Worm (Caenorhabditis elegans): ENCODE measurements around the gene fox-1.

The fox-1 gene

DNA sequence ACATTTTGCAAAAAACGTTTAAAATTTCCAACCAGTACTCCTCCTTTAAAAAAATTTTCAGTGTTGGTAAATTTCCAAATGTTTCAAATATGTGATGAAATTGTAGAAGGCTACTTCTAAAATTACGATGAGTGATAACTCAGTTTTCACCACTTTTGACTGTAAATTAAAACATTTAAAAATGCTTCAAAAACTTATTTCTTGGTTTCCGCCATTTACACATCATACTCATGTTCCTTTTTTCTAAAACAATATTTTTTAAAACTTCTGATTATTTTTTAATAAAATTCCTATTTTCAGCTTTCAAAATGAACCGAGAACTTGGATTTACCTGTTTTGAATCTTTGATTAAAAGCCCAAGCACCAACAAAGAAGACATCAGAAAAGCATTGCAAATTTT, 56.0 kb downstream of the fox-1 start, which contains the start of gene C43H6.4:
C43H6.4 (plus strand) TSS at position 301 of the 400 bp plus-strand sequence.
- TF ChIP-seq tbx-11 (GFP tag; IDR thresholded peaks at IDR 0.05) (no peak), tbx-37 (GFP tag; conservative IDR thresholded peaks at IDR 0.05) (no peak), ceh-13 (GFP tag; optimal IDR thresholded peaks at IDR 0.05) (no peak), aly-1 (tag; optimal IDR thresholded peaks at IDR 0.05) (no peak), hmbx-1 (tag; optimal IDR thresholded peaks at IDR 0.05) (no peak), ceh-36 (tag; optimal IDR thresholded peaks at IDR 0.05) (no peak), ets-7 (tag; optimal IDR thresholded peaks at IDR 0.05) (no peak), F13C5.2 (tag; optimal IDR thresholded peaks at IDR 0.05) (no peak)

DNA sequence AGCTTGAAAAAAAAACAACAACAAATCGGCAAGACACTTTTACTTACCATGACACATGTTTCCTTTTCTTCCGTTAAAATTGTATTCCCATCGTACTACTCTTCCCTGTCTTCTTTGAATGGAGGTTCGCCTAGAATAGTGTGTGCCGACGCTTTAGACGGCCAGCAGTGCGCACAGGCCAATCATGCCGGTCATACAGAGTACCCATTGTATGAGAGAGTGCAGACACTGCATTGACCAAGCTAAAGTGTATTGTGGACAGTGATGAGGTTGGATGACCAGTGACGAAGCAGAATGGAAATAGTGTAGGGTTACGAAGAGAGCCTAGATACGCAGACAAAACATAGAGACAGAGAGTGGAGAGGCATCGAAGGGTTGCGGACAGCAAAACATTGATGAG, 57.8 kb downstream of the fox-1 start, which contains the start of gene dhhc-9:
dhhc-9 (minus strand) TSS at position 154 of the 400 bp plus-strand sequence.
- no peak for TF ChIP-seq tbx-11 (GFP tag; IDR thresholded peaks at IDR 0.05)
- TF ChIP-seq B0310.2 (tag; optimal IDR thresholded peaks at IDR 0.05) = no peak
- TF ChIP-seq ceh-36 (tag; optimal IDR thresholded peaks at IDR 0.05) = no peak
- TF ChIP-seq hmg-4 (GFP tag; optimal IDR thresholded peaks at IDR 0.05) = peak; percentile 79
- no peak for TF ChIP-seq pes-1 (GFP tag; IDR thresholded peaks at IDR 0.05)
- no peak for TF ChIP-seq ceh-13 (GFP tag; optimal IDR thresholded peaks at IDR 0.05)
- TF ChIP-seq F13C5.2 (tag; optimal IDR thresholded peaks at IDR 0.05) = peak; percentile 55
- no peak for TF ChIP-seq hnd-1 (tag; optimal IDR thresholded peaks at IDR 0.05)
- no peak for TF ChIP-seq tbx-37 (GFP tag; conservative IDR thresholded peaks at IDR 0.05)
- TF ChIP-seq ets-7 (tag; optimal IDR thresholded peaks at IDR 0.05) = no peak
- no peak for TF ChIP-seq scrt-1 (GFP tag; IDR thresholded peaks at IDR 0.05)
